Fruit fly (Drosophila melanogaster): Measurements from ENCODE around the gene CG10252.

- TF ChIP-seq CG8478 (optimal IDR thresholded peaks at IDR 0.05) (no peak), pan (optimal IDR thresholded peaks at IDR 0.05) (no peak), psq (optimal IDR thresholded peaks at IDR 0.05) (no peak)
These were observed 40.5 kb downstream of the CG10252 start for dm6 chr3R:23655501-23655900.

All from whole organism.